Worm (Caenorhabditis elegans) whole organism, young adult: Measurements from ENCODE around the gene F01D5.6.
"Not testable (repeated sequence)": the region's sequence is repeated elsewhere in the genome, so short reads cannot be mapped to it uniquely, and the experiment has no call there.

Source experiments
- B0336.3 ChIP-seq: fragments of 200-800 bp; sonication (Bioruptor generic); IDR thresholded peaks from 2 replicates; pipeline ENCODE4 v1.3.6; 2022; ENCODE audit warnings: missing genetic modification characterization, missing compliant biosample characterization
- T26A5.8 ChIP-seq: sonication (generic microtip); optimal IDR thresholded peaks from 2 replicates; lab custom pipeline; 2016; ENCODE audit warnings: missing genetic modification characterization, missing compliant biosample characterization
- ceh-40 ChIP-seq: fragments of 200-800 bp; sonication (Bioruptor generic); IDR thresholded peaks from 2 replicates; pipeline ENCODE4 v1.3.6; 2022; ENCODE audit warnings: missing genetic modification characterization, missing compliant biosample characterization
- dpl-1 ChIP-seq: fragments of 150-350 bp; optimal IDR thresholded peaks from 2 replicates; lab custom pipeline; 2014; ENCODE audit warnings: missing biosample characterization, missing genetic modification reagents, missing genetic modification characterization
- unc-62 ChIP-seq: fragments of 150-350 bp; optimal IDR thresholded peaks from 2 replicates; lab custom pipeline; 2014; ENCODE audit warnings: missing biosample characterization, missing genetic modification reagents, missing genetic modification characterization

DNA sequence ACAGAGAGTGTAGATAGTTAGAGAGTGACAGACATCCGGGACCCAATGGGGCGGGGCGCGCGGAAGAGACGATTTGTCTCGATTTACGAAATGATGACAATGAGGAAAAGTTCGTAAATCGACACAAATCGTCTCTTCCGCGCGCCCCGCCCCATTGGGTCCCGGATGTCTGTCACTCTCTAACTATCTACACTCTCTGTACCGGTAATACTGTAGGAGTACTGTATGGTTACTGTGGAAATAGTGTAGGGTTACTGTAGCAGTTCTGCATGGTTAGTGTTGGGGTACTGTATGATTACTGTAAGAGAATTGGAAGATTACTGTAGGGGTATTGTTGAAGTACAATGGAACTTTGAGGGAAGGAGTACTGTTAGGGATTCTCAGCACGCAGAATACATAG is 14.9 kb downstream of the F01D5.6 start, which contains the start of gene F01D5.10:
- TF ChIP-seq B0336.3; unc-62 (GFP tag; lab: Kevin White, UChicago); ceh-40; dpl-1 (GFP tag; lab: Kevin White, UChicago); T26A5.8 (tag; lab: Kevin White, UChicago): not testable (repeated sequence)
